Worm (Caenorhabditis elegans) whole organism, L2 larva: ENCODE measurements around the gene smrd-1.

Experiments used
- C34F6.9 ChIP-seq: fragments of 150-350 bp; optimal IDR thresholded peaks from 2 replicates; lab custom pipeline; 2014; ENCODE audit warnings: missing biosample characterization, missing genetic modification characterization
- F13H6.1 ChIP-seq: sonication (generic microtip); optimal IDR thresholded peaks from 2 replicates; lab custom pipeline; 2016; ENCODE audit warnings: missing genetic modification characterization, missing compliant biosample characterization
- R02D3.7 ChIP-seq: fragments of 150-350 bp; optimal IDR thresholded peaks from 2 replicates; lab custom pipeline; 2014; ENCODE audit warnings: missing biosample characterization, missing genetic modification characterization
- Y55F3AM.14 ChIP-seq: fragments of 200-800 bp; sonication (Bioruptor generic); optimal IDR thresholded peaks from 2 replicates; lab custom pipeline; 2018; ENCODE audit warnings: mild to moderate bottlenecking, missing genetic modification characterization, missing compliant biosample characterization
- ZK546.5 ChIP-seq: sonication (generic microtip); optimal IDR thresholded peaks from 2 replicates; lab custom pipeline; 2017; ENCODE audit warnings: missing biosample characterization, missing genetic modification characterization
- alr-1 ChIP-seq: fragments of 150-350 bp; optimal IDR thresholded peaks from 2 replicates; lab custom pipeline; 2014; ENCODE audit warnings: missing biosample characterization, missing genetic modification characterization
- aly-2 ChIP-seq: fragments of 150-350 bp; optimal IDR thresholded peaks from 2 replicates; lab custom pipeline; 2014; ENCODE audit warnings: missing biosample characterization, missing genetic modification characterization
- ama-1 ChIP-seq: fragments of 150-350 bp; optimal IDR thresholded peaks from 2 replicates; lab custom pipeline; 2018; ENCODE audit warnings: inconsistent platforms
- blmp-1 ChIP-seq: sonication (generic microtip); optimal IDR thresholded peaks from 2 replicates; lab custom pipeline; 2017; ENCODE audit warnings: missing genetic modification characterization, mild to moderate bottlenecking, missing compliant biosample characterization, antibody characterized with exemption, moderate library complexity; ENCODE audit not compliant: insufficient read depth
- ceh-16 ChIP-seq: fragments of 150-350 bp; optimal IDR thresholded peaks from 2 replicates; lab custom pipeline; 2014; ENCODE audit warnings: missing biosample characterization, missing genetic modification characterization
- ceh-82 ChIP-seq: fragments of 150-350 bp; optimal IDR thresholded peaks from 2 replicates; lab custom pipeline; 2014; ENCODE audit warnings: missing biosample characterization, missing genetic modification characterization
- crh-2 ChIP-seq: sonication (generic microtip); optimal IDR thresholded peaks from 2 replicates; lab custom pipeline; 2017; ENCODE audit warnings: missing biosample characterization, missing genetic modification characterization
- dmd-4 ChIP-seq: sonication (generic microtip); optimal IDR thresholded peaks from 2 replicates; lab custom pipeline; 2017; ENCODE audit warnings: missing biosample characterization, missing genetic modification characterization
- egl-27 ChIP-seq: sonication (generic microtip); optimal IDR thresholded peaks from 3 replicates; lab custom pipeline; 2017; ENCODE audit warnings: missing biosample characterization, missing genetic modification reagents, missing genetic modification characterization
- elt-1 ChIP-seq: fragments of 150-350 bp; optimal IDR thresholded peaks from 2 replicates; lab custom pipeline; 2014; ENCODE audit warnings: missing biosample characterization, missing genetic modification characterization
- elt-3 ChIP-seq: sonication (generic microtip); optimal IDR thresholded peaks from 2 replicates; lab custom pipeline; 2017; ENCODE audit warnings: missing biosample characterization, missing genetic modification characterization
- fos-1 ChIP-seq: fragments of 150-350 bp; optimal IDR thresholded peaks from 2 replicates; lab custom pipeline; 2014; ENCODE audit warnings: missing biosample characterization, missing genetic modification characterization
- gmeb-1 ChIP-seq: fragments of 150-350 bp; optimal IDR thresholded peaks from 2 replicates; lab custom pipeline; 2014; ENCODE audit warnings: missing biosample characterization, missing genetic modification characterization
- lin-11 ChIP-seq: fragments of 150-350 bp; sonication (generic microtip); optimal IDR thresholded peaks from 2 replicates; lab custom pipeline; 2014; ENCODE audit warnings: missing biosample characterization, missing genetic modification characterization, inconsistent platforms, mixed read lengths
- lin-13 ChIP-seq: fragments of 150-350 bp; optimal IDR thresholded peaks from 2 replicates; lab custom pipeline; 2014; ENCODE audit warnings: missing biosample characterization, missing genetic modification reagents, missing genetic modification characterization
- lin-39 ChIP-seq: fragments of 150-350 bp; optimal IDR thresholded peaks from 2 replicates; lab custom pipeline; 2014; ENCODE audit warnings: missing biosample characterization, missing genetic modification reagents, missing genetic modification characterization
- lsy-2 ChIP-seq, 2 experiments: fragments of 150-350 bp in 1 of 2; sonication (generic microtip) in 1 of 2; optimal IDR thresholded peaks; 2 replicates each; lab custom pipeline; 2014 to 2017; ENCODE audit warnings: missing biosample characterization in 2 of 2, missing genetic modification characterization in 2 of 2
- mab-5 ChIP-seq: fragments of 150-350 bp; optimal IDR thresholded peaks from 2 replicates; lab custom pipeline; 2014; ENCODE audit warnings: missing biosample characterization, missing genetic modification characterization
- mbf-1 ChIP-seq: sonication (generic microtip); optimal IDR thresholded peaks from 2 replicates; lab custom pipeline; 2017; ENCODE audit warnings: missing biosample characterization, missing genetic modification characterization
- mdl-1 ChIP-seq, 2 experiments: fragments of 150-350 bp in 1 of 2; sonication (generic microtip) in 1 of 2; optimal IDR thresholded peaks; 2 replicates each; lab custom pipeline; 2017; ENCODE audit warnings: missing biosample characterization in 2 of 2, missing genetic modification characterization in 2 of 2
- nhr-10 ChIP-seq: sonication (generic microtip); optimal IDR thresholded peaks from 2 replicates; lab custom pipeline; 2017; ENCODE audit warnings: missing biosample characterization, missing genetic modification characterization
- nhr-11 ChIP-seq: fragments of 150-350 bp; optimal IDR thresholded peaks from 2 replicates; lab custom pipeline; 2014; ENCODE audit warnings: missing biosample characterization, missing genetic modification characterization
- nhr-12 ChIP-seq: fragments of 150-350 bp; optimal IDR thresholded peaks from 2 replicates; lab custom pipeline; 2014; ENCODE audit warnings: missing biosample characterization, missing genetic modification characterization
- nhr-129 ChIP-seq: fragments of 150-350 bp; optimal IDR thresholded peaks from 2 replicates; lab custom pipeline; 2014; ENCODE audit warnings: missing biosample characterization, missing genetic modification characterization
- nhr-21 ChIP-seq: fragments of 150-350 bp; optimal IDR thresholded peaks from 2 replicates; lab custom pipeline; 2014; ENCODE audit warnings: missing biosample characterization, missing genetic modification characterization
- nhr-23 ChIP-seq: fragments of 150-350 bp; optimal IDR thresholded peaks from 2 replicates; lab custom pipeline; 2014; ENCODE audit warnings: missing biosample characterization, missing genetic modification reagents, missing genetic modification characterization
- nhr-237 ChIP-seq: fragments of 150-350 bp; optimal IDR thresholded peaks from 2 replicates; lab custom pipeline; 2014; ENCODE audit warnings: missing biosample characterization, missing genetic modification characterization
- nhr-25 ChIP-seq: fragments of 150-350 bp; sonication (generic microtip); optimal IDR thresholded peaks from 3 replicates; lab custom pipeline; 2014; ENCODE audit warnings: missing biosample characterization, missing genetic modification characterization
- nhr-6 ChIP-seq: fragments of 150-350 bp; optimal IDR thresholded peaks from 2 replicates; lab custom pipeline; 2014; ENCODE audit warnings: missing biosample characterization, missing genetic modification characterization
- nhr-77 ChIP-seq: fragments of 150-350 bp; optimal IDR thresholded peaks from 2 replicates; lab custom pipeline; 2014; ENCODE audit warnings: missing biosample characterization, missing genetic modification characterization
- peb-1 ChIP-seq: fragments of 150-350 bp; optimal IDR thresholded peaks from 2 replicates; lab custom pipeline; 2014; ENCODE audit warnings: missing biosample characterization, missing genetic modification characterization
- sem-4 ChIP-seq: fragments of 150-350 bp; optimal IDR thresholded peaks from 2 replicates; lab custom pipeline; 2014; ENCODE audit warnings: missing biosample characterization, missing genetic modification reagents, missing genetic modification characterization
- skn-1 ChIP-seq: sonication (generic microtip); optimal IDR thresholded peaks from 2 replicates; lab custom pipeline; 2017; ENCODE audit warnings: missing biosample characterization, missing genetic modification characterization
- sma-3 ChIP-seq: sonication (generic microtip); optimal IDR thresholded peaks from 2 replicates; lab custom pipeline; 2016; ENCODE audit warnings: missing genetic modification reagents, missing genetic modification characterization, missing compliant biosample characterization
- sma-9 ChIP-seq, 2 experiments: fragments of 150-350 bp in 1 of 2; sonication (generic microtip) in 1 of 2; optimal IDR thresholded peaks; 2 replicates each; lab custom pipeline; 2014 to 2016; ENCODE audit warnings: missing genetic modification characterization in 2 of 2, mild to moderate bottlenecking in 1 of 2, missing biosample characterization in 1 of 2, missing compliant biosample characterization in 1 of 2, missing genetic modification reagents in 1 of 2, moderate library complexity in 1 of 2
- snpc-4 ChIP-seq: fragments of 150-350 bp; optimal IDR thresholded peaks from 2 replicates; lab custom pipeline; 2014; ENCODE audit warnings: missing biosample characterization, missing genetic modification characterization
- unc-39 ChIP-seq: fragments of 150-350 bp; optimal IDR thresholded peaks from 2 replicates; lab custom pipeline; 2014; ENCODE audit warnings: missing biosample characterization, missing genetic modification characterization
- unc-55 ChIP-seq: fragments of 150-350 bp; sonication (generic microtip); optimal IDR thresholded peaks from 3 replicates; lab custom pipeline; 2014; ENCODE audit warnings: missing biosample characterization, missing genetic modification reagents, missing genetic modification characterization
- unc-62 ChIP-seq: fragments of 150-350 bp; optimal IDR thresholded peaks from 2 replicates; lab custom pipeline; 2014; ENCODE audit warnings: missing biosample characterization, missing genetic modification reagents, missing genetic modification characterization
- zag-1 ChIP-seq: fragments of 150-350 bp; optimal IDR thresholded peaks from 2 replicates; lab custom pipeline; 2014; ENCODE audit warnings: missing biosample characterization, missing genetic modification characterization
- ztf-1 ChIP-seq: fragments of 200-800 bp; sonication (Bioruptor generic); conservative IDR thresholded peaks from 2 replicates; pipeline ENCODE4 v1.3.6; 2022; ENCODE audit warnings: missing genetic modification characterization, missing compliant biosample characterization
- ztf-11 ChIP-seq: sonication (generic microtip); optimal IDR thresholded peaks from 2 replicates; lab custom pipeline; 2017; ENCODE audit warnings: missing biosample characterization, missing genetic modification characterization
- ztf-4 ChIP-seq: fragments of 150-350 bp; optimal IDR thresholded peaks from 2 replicates; lab custom pipeline; 2014; ENCODE audit warnings: missing biosample characterization, missing genetic modification characterization

smrd-1 gene

DNA sequence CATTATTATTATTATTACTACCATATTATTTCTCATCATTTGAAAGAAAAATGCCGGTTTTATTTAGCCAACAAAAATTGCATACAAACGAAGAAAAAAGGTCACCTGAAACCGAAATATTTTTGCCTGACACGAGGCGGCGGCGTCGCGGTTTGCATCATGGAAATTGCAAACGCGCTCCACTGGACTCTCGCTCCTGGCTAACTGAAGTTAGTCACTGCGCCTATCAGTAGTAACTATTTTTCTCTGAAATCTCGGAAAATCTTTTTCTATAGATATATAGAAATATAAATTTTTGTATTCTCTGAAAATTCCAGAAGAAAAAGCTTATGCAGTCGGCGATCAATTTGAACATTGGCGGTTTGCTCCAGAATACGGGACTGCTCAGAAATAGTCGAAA is 20.0 kb downstream of the smrd-1 start, which contains the start of gene ymel-1 (continued):
- no peak for TF ChIP-seq egl-27
- peak; percentile 36 for TF ChIP-seq unc-55 (GFP tag; lab: Kevin White, UChicago)
- TF ChIP-seq fos-1 (tag; lab: Kevin White, UChicago): peak; percentile 51

ce11 chrIII:10407198-10407663 is 28.6 kb downstream of the smrd-1 start, which contains the start of gene hat-1:
Gene hat-1, minus strand, starts transcription at chrIII:10407248.
- no peak for TF ChIP-seq alr-1 (tag; lab: Kevin White, UChicago)
- peak; percentile 15 for TF ChIP-seq nhr-10 (tag; lab: Kevin White, UChicago)
- TF ChIP-seq nhr-21: peak; percentile 96
- peak; percentile 53 for TF ChIP-seq nhr-237 (tag; lab: Kevin White, UChicago)
- peak; percentile 35 for TF ChIP-seq skn-1 (tag; lab: Kevin White, UChicago)
- peak; percentile 82 for TF ChIP-seq fos-1 (tag; lab: Kevin White, UChicago)
- peak; percentile 92 for TF ChIP-seq lin-11
- TF ChIP-seq nhr-77: peak; percentile 45
- TF ChIP-seq egl-27: peak; percentile 93
- TF ChIP-seq nhr-25: peak; percentile 97
- TF ChIP-seq mbf-1 (tag; lab: Kevin White, UChicago): no peak
- peak; percentile 98 for TF ChIP-seq sma-3 (GFP tag; lab: Kevin White, UChicago)
- no peak for TF ChIP-seq ama-1
- TF ChIP-seq peb-1 (tag; lab: Kevin White, UChicago): no peak
- TF ChIP-seq nhr-129: peak; percentile 80
- TF ChIP-seq mdl-1 (tag; optimal IDR thresholded peaks at IDR 0.05; lab: Kevin White, UChicago): peak; percentile 41 to 74
- peak; percentile 95 for TF ChIP-seq gmeb-1
- TF ChIP-seq crh-2: peak; percentile 97
- no peak for TF ChIP-seq ztf-11 (tag; lab: Kevin White, UChicago)
- peak; percentile 80 for TF ChIP-seq ZK546.5 (tag; lab: Kevin White, UChicago)
- TF ChIP-seq lsy-2 (tag; optimal IDR thresholded peaks at IDR 0.05; lab: Kevin White, UChicago): peak; percentile 91 to 96
- peak; percentile 77 for TF ChIP-seq snpc-4 (tag; lab: Kevin White, UChicago)
- TF ChIP-seq unc-62 (GFP tag; lab: Kevin White, UChicago): peak; percentile 80
- peak; percentile 93 for TF ChIP-seq mab-5 (tag; lab: Kevin White, UChicago)
- no peak for TF ChIP-seq nhr-11 (tag; lab: Kevin White, UChicago)
- no peak for TF ChIP-seq elt-1 (tag; lab: Kevin White, UChicago)
- peak; percentile 85 for TF ChIP-seq Y55F3AM.14
- peak; percentile 97 for TF ChIP-seq C34F6.9 (tag; lab: Kevin White, UChicago)
- peak; percentile 86 for TF ChIP-seq nhr-6 (tag; lab: Kevin White, UChicago)
- TF ChIP-seq F13H6.1 (tag; lab: Kevin White, UChicago): peak; percentile 94
- peak; percentile 93 for TF ChIP-seq sma-9 (GFP tag; optimal IDR thresholded peaks at IDR 0.05; lab: Kevin White, UChicago)
- no peak for TF ChIP-seq sma-9 (tag; optimal IDR thresholded peaks at IDR 0.05; lab: Kevin White, UChicago)
- TF ChIP-seq nhr-12: peak; percentile 35
- no peak for TF ChIP-seq aly-2 (tag; lab: Kevin White, UChicago)
- TF ChIP-seq nhr-23 (tag; lab: Kevin White, UChicago): no peak
- peak; percentile 34 for TF ChIP-seq ceh-82
- TF ChIP-seq dmd-4 (tag; lab: Kevin White, UChicago): no peak
- TF ChIP-seq lin-13 (GFP tag; lab: Kevin White, UChicago): peak; percentile 95
- peak; percentile 99 for TF ChIP-seq R02D3.7 (tag; lab: Kevin White, UChicago)
- TF ChIP-seq blmp-1 (tag; lab: Kevin White, UChicago): peak; percentile 81
- peak; percentile 72 for TF ChIP-seq zag-1 (tag; lab: Kevin White, UChicago)
- TF ChIP-seq lin-39: no peak
- TF ChIP-seq ztf-1 (GFP tag; lab: Robert Waterston, UW): no peak
- TF ChIP-seq elt-3: no peak
- peak; percentile 89 for TF ChIP-seq sem-4 (tag; lab: Kevin White, UChicago)
- peak; percentile 84 for TF ChIP-seq ceh-16
- TF ChIP-seq unc-39: no peak
- TF ChIP-seq ztf-4 (tag; lab: Kevin White, UChicago): peak; percentile 90
- TF ChIP-seq unc-55 (GFP tag; lab: Kevin White, UChicago): peak; percentile 98
